Worm (Caenorhabditis elegans) whole organism, early embryonic: ENCODE data around the gene fbxa-86.

ENCODE experiments used
- ama-1 ChIP-seq: fragments of 150-350 bp; optimal IDR thresholded peaks from 2 replicates; lab custom pipeline; 2014
- ceh-36 ChIP-seq: sonication (generic microtip); optimal IDR thresholded peaks from 2 replicates; lab custom pipeline; 2016; ENCODE audit warnings: missing genetic modification characterization, inconsistent platforms, missing compliant biosample characterization

- no peak for TF ChIP-seq ceh-36 (tag; lab: Kevin White, UChicago)
- no peak for TF ChIP-seq ama-1
These were observed 7.8 kb downstream of the fbxa-86 start, which contains the start of gene Y9C9A.8 for ce11 chrIV:4930045-4930444.
